Fruit fly (Drosophila melanogaster) whole organism, embryonic: Measurements from ENCODE around the gene sau.
A peak's percentile ranks its signal among the peaks of the same experiment; 100 is the strongest.

Experiments used
- ATbp ChIP-seq: fragments of 200-800 bp; sonication (Bioruptor generic); optimal IDR thresholded peaks from 2 replicates; lab custom pipeline; 2017; ENCODE audit warnings: missing biosample characterization, mild to moderate bottlenecking, missing genetic modification characterization, missing genetic modification reagents
- Abd-B ChIP-seq: fragments of 200-800 bp; sonication (Bioruptor generic); optimal IDR thresholded peaks from 2 replicates; lab custom pipeline; 2018; ENCODE audit warnings: missing biosample characterization, mild to moderate bottlenecking, missing genetic modification characterization, moderate library complexity
- Aef1 ChIP-seq: fragments of 200-800 bp; sonication (Bioruptor generic); IDR thresholded peaks from 3 replicates; pipeline ENCODE4 v1.3.6; 2022; ENCODE audit warnings: missing biosample characterization, missing genetic modification characterization
- BEAF-32 ChIP-seq: fragments of 200-800 bp; sonication (Bioruptor generic); optimal IDR thresholded peaks from 3 replicates; lab custom pipeline; 2017; ENCODE audit warnings: missing biosample characterization, missing genetic modification characterization, mild to moderate bottlenecking, moderate library complexity, missing genetic modification reagents
- CG10209 ChIP-seq: fragments of 200-800 bp; sonication (Bioruptor generic); optimal IDR thresholded peaks from 3 replicates; lab custom pipeline; 2017; ENCODE audit warnings: missing biosample characterization, mild to moderate bottlenecking, missing genetic modification characterization, missing genetic modification reagents
- CG10267 ChIP-seq: fragments of 200-800 bp; sonication (Bioruptor generic); optimal IDR thresholded peaks from 2 replicates; lab custom pipeline; 2018; ENCODE audit warnings: missing biosample characterization, mild to moderate bottlenecking, missing genetic modification characterization, moderate library complexity
- CG11695 ChIP-seq: fragments of 200-800 bp; sonication (Bioruptor generic); IDR thresholded peaks from 3 replicates; pipeline ENCODE4 v1.3.6; 2022; ENCODE audit warnings: missing biosample characterization, missing genetic modification characterization
- CG12104 ChIP-seq: fragments of 200-800 bp; sonication (Bioruptor generic); optimal IDR thresholded peaks from 3 replicates; lab custom pipeline; 2016; ENCODE audit warnings: missing biosample characterization, missing genetic modification characterization
- CG14441 ChIP-seq: fragments of 200-800 bp; sonication (Bioruptor generic); IDR thresholded peaks from 2 replicates; pipeline ENCODE4 v1.3.6; 2022; ENCODE audit warnings: missing biosample characterization, missing genetic modification characterization
- CG14860 ChIP-seq: fragments of 200-800 bp; sonication (Bioruptor generic); IDR thresholded peaks from 3 replicates; pipeline ENCODE4 v1.3.6; 2022; ENCODE audit warnings: missing biosample characterization, missing genetic modification characterization; ENCODE audit not compliant: partially characterized antibody
- CG17829 ChIP-seq: fragments of 200-800 bp; optimal IDR thresholded peaks from 2 replicates; lab custom pipeline; 2019; ENCODE audit warnings: missing biosample characterization, mild to moderate bottlenecking, missing genetic modification characterization, moderate library complexity
- CG2116 ChIP-seq: fragments of 200-800 bp; sonication (Bioruptor generic); optimal IDR thresholded peaks from 3 replicates; lab custom pipeline; 2018; ENCODE audit warnings: missing biosample characterization, mild to moderate bottlenecking, missing genetic modification characterization
- CG2678 ChIP-seq: fragments of 200-800 bp; sonication (Bioruptor generic); optimal IDR thresholded peaks from 3 replicates; lab custom pipeline; 2019; ENCODE audit warnings: missing biosample characterization, mild to moderate bottlenecking, missing genetic modification characterization, moderate library complexity
- CG2875 ChIP-seq: fragments of 200-800 bp; sonication (Bioruptor generic); optimal IDR thresholded peaks from 2 replicates; lab custom pipeline; 2017; ENCODE audit warnings: missing biosample characterization, mild to moderate bottlenecking, missing genetic modification characterization, missing genetic modification reagents
- CG31441 ChIP-seq: fragments of 200-800 bp; sonication (Bioruptor generic); IDR thresholded peaks from 2 replicates; pipeline ENCODE4 v1.3.6; 2022; ENCODE audit warnings: missing biosample characterization, missing genetic modification characterization
- CG34376 ChIP-seq: fragments of 200-800 bp; sonication (Bioruptor generic); optimal IDR thresholded peaks from 2 replicates; lab custom pipeline; 2018; ENCODE audit warnings: missing biosample characterization, mild to moderate bottlenecking, missing genetic modification characterization
- CG4617 ChIP-seq: fragments of 200-800 bp; sonication (Bioruptor generic); optimal IDR thresholded peaks from 3 replicates; lab custom pipeline; 2016; ENCODE audit warnings: missing biosample characterization, missing genetic modification characterization, borderline replicate concordance
- CG4854 ChIP-seq: fragments of 200-800 bp; sonication (Bioruptor generic); optimal IDR thresholded peaks from 2 replicates; lab custom pipeline; 2016; ENCODE audit warnings: missing biosample characterization, missing genetic modification characterization, inconsistent platforms
- CG5953 ChIP-seq: fragments of 200-800 bp; sonication (Bioruptor generic); IDR thresholded peaks from 2 replicates; pipeline ENCODE4 v1.3.6; 2022; ENCODE audit warnings: missing biosample characterization, missing genetic modification characterization
- CG6765 ChIP-seq: fragments of 200-800 bp; sonication (Bioruptor generic); optimal IDR thresholded peaks from 3 replicates; lab custom pipeline; 2017; ENCODE audit warnings: missing biosample characterization, mild to moderate bottlenecking, missing genetic modification characterization
- CG6813 ChIP-seq: fragments of 200-800 bp; sonication (Bioruptor generic); optimal IDR thresholded peaks from 2 replicates; lab custom pipeline; 2017; ENCODE audit warnings: missing biosample characterization, missing genetic modification characterization, mild to moderate bottlenecking, moderate library complexity, missing genetic modification reagents
- CG7271 ChIP-seq: fragments of 200-800 bp; sonication (Bioruptor generic); optimal IDR thresholded peaks from 2 replicates; lab custom pipeline; 2018; ENCODE audit warnings: missing biosample characterization, mild to moderate bottlenecking, missing genetic modification characterization, moderate library complexity
- D19A ChIP-seq: fragments of 200-800 bp; optimal IDR thresholded peaks from 3 replicates; lab custom pipeline; 2019; ENCODE audit warnings: missing biosample characterization, mild to moderate bottlenecking, missing genetic modification characterization, moderate library complexity
- D19B ChIP-seq: fragments of 200-800 bp; sonication (Bioruptor generic); optimal IDR thresholded peaks from 2 replicates; lab custom pipeline; 2017; ENCODE audit warnings: missing biosample characterization, mild to moderate bottlenecking, missing genetic modification characterization
- HLH4C ChIP-seq: fragments of 200-800 bp; sonication (Bioruptor generic); IDR thresholded peaks from 3 replicates; pipeline ENCODE4 v1.3.6; 2022; ENCODE audit warnings: missing biosample characterization, missing genetic modification characterization; ENCODE audit not compliant: partially characterized antibody
- Myb ChIP-seq: fragments of 200-800 bp; sonication (Bioruptor generic); optimal IDR thresholded peaks from 2 replicates; lab custom pipeline; 2016; ENCODE audit warnings: missing biosample characterization, missing genetic modification characterization
- Six4 ChIP-seq: fragments of 200-800 bp; sonication (Bioruptor generic); optimal IDR thresholded peaks from 2 replicates; lab custom pipeline; 2016; ENCODE audit warnings: missing biosample characterization, missing genetic modification characterization
- Sox102F ChIP-seq: fragments of 200-800 bp; sonication (Bioruptor generic); optimal IDR thresholded peaks from 2 replicates; lab custom pipeline; 2018; ENCODE audit warnings: missing biosample characterization, mild to moderate bottlenecking, missing genetic modification characterization, moderate library complexity
- Spps ChIP-seq: fragments of 200-800 bp; sonication (Bioruptor generic); optimal IDR thresholded peaks from 2 replicates; lab custom pipeline; 2018; ENCODE audit warnings: missing biosample characterization, mild to moderate bottlenecking, missing genetic modification characterization
- Xbp1 ChIP-seq: fragments of 200-800 bp; sonication (Bioruptor generic); optimal IDR thresholded peaks from 3 replicates; lab custom pipeline; 2016; ENCODE audit warnings: missing biosample characterization, mild to moderate bottlenecking, missing genetic modification characterization
- ab ChIP-seq: fragments of 200-800 bp; sonication (Bioruptor generic); optimal IDR thresholded peaks from 2 replicates; lab custom pipeline; 2016; ENCODE audit warnings: missing biosample characterization, missing genetic modification characterization
- al ChIP-seq: fragments of 200-800 bp; sonication (Bioruptor generic); IDR thresholded peaks from 2 replicates; pipeline ENCODE4 v1.3.6; 2022; ENCODE audit warnings: missing biosample characterization, missing genetic modification characterization
- bbx ChIP-seq: fragments of 200-800 bp; sonication (Bioruptor generic); IDR thresholded peaks from 2 replicates; pipeline ENCODE4 v1.3.6; 2022; ENCODE audit warnings: missing biosample characterization, missing genetic modification characterization; ENCODE audit not compliant: partially characterized antibody
- bcd ChIP-seq: fragments of 200-800 bp; sonication (Bioruptor generic); optimal IDR thresholded peaks from 2 replicates; lab custom pipeline; 2017; ENCODE audit warnings: missing biosample characterization, mild to moderate bottlenecking, missing genetic modification characterization
- bsh ChIP-seq, 2 experiments: fragments of 200-800 bp; sonication (Bioruptor generic); optimal IDR thresholded peaks; 2 replicates each; lab custom pipeline; 2017 to 2018; ENCODE audit warnings: mild to moderate bottlenecking in 2 of 2, missing biosample characterization in 2 of 2, missing genetic modification characterization in 2 of 2, moderate library complexity in 1 of 2
- cas ChIP-seq: fragments of 200-800 bp; sonication (Bioruptor generic); IDR thresholded peaks from 2 replicates; pipeline ENCODE4 v1.3.6; 2022; ENCODE audit warnings: missing biosample characterization, missing genetic modification characterization
- corto ChIP-seq: fragments of 200-800 bp; sonication (Bioruptor generic); optimal IDR thresholded peaks from 2 replicates; lab custom pipeline; 2016; ENCODE audit warnings: missing biosample characterization, mild to moderate bottlenecking, missing genetic modification characterization, moderate library complexity
- eyg ChIP-seq: fragments of 200-800 bp; sonication (Bioruptor generic); optimal IDR thresholded peaks from 3 replicates; lab custom pipeline; 2016; ENCODE audit warnings: missing biosample characterization, missing genetic modification characterization
- fd64A ChIP-seq: fragments of 200-800 bp; sonication (Bioruptor generic); optimal IDR thresholded peaks from 3 replicates; lab custom pipeline; 2018; ENCODE audit warnings: missing biosample characterization, mild to moderate bottlenecking, missing genetic modification characterization
- grn ChIP-seq: fragments of 200-800 bp; sonication (Bioruptor generic); optimal IDR thresholded peaks from 3 replicates; lab custom pipeline; 2017; ENCODE audit warnings: missing biosample characterization, missing genetic modification characterization
- gt ChIP-seq: fragments of 200-800 bp; sonication (Bioruptor generic); IDR thresholded peaks from 2 replicates; pipeline ENCODE4 v1.3.6; 2022; ENCODE audit warnings: missing biosample characterization, missing genetic modification characterization
- jumu ChIP-seq: fragments of 200-800 bp; sonication (Bioruptor generic); optimal IDR thresholded peaks from 3 replicates; lab custom pipeline; 2016; ENCODE audit warnings: missing biosample characterization, missing genetic modification characterization
- lola ChIP-seq, 3 experiments: fragments of >200 bp in 2 of 3; fragments of 200-800 bp in 1 of 3; sonication (Bioruptor generic) in 1 of 3; optimal IDR thresholded peaks; 2 replicates each; lab custom pipeline; 2017 to 2019; ENCODE audit warnings: missing biosample characterization in 3 of 3, missing genetic modification characterization in 3 of 3, mild to moderate bottlenecking in 1 of 3, moderate library complexity in 1 of 3
- nau ChIP-seq: fragments of 200-800 bp; sonication (Bioruptor generic); optimal IDR thresholded peaks from 3 replicates; lab custom pipeline; 2017; ENCODE audit warnings: missing biosample characterization, mild to moderate bottlenecking, missing genetic modification characterization, missing genetic modification reagents
- nmo ChIP-seq: fragments of 200-800 bp; sonication (Bioruptor generic); optimal IDR thresholded peaks from 2 replicates; lab custom pipeline; 2018; ENCODE audit warnings: missing biosample characterization, mild to moderate bottlenecking, missing genetic modification characterization, moderate library complexity
- pum ChIP-seq: fragments of 200-800 bp; sonication (Bioruptor generic); optimal IDR thresholded peaks from 2 replicates; lab custom pipeline; 2016; ENCODE audit warnings: missing biosample characterization, missing genetic modification characterization
- sim ChIP-seq: fragments of 200-800 bp; sonication (Bioruptor generic); IDR thresholded peaks from 2 replicates; pipeline ENCODE4 v1.3.6; 2022; ENCODE audit warnings: missing biosample characterization, missing genetic modification characterization
- sob ChIP-seq: fragments of 200-800 bp; sonication (Bioruptor generic); IDR thresholded peaks from 2 replicates; pipeline ENCODE4 v1.3.6; 2022; ENCODE audit warnings: missing biosample characterization, missing genetic modification characterization
- zen2 ChIP-seq: fragments of 200-800 bp; sonication (Bioruptor generic); IDR thresholded peaks from 3 replicates; pipeline ENCODE4 v1.3.6; 2022; ENCODE audit warnings: missing biosample characterization, missing genetic modification characterization; ENCODE audit not compliant: partially characterized antibody

sau gene

DNA sequence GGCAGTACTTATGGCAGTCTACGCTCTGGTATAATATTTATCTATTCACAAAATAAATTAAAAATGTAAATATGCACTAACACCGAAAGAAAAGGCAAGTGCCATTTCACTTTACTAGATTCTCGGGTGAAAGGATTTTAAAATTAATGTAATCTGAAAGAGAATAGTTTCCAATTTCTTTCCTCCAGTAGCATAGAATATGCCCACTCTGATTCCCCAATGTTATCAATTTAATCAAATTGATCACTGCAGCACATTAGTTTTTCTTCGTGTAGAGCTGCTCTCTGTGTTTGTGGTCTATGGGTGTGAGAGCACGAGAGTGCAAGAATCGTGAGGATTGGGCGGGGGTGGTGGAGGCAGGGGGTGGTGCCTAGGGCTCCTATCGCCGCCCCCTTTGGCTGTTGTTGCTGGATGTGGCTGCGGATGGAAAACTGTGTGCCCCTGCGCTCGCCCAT is 25.0 kb upstream of the sau start (continued):
- peak; percentile 88 to 95 for TF ChIP-seq bsh (GFP tag; optimal IDR thresholded peaks at IDR 0.05; lab: Kevin White, UChicago)
- TF ChIP-seq ab (GFP tag; lab: Kevin White, UChicago) = peak; percentile 57
- peak; percentile 91 for TF ChIP-seq Spps (tag; lab: Kevin White, UChicago)
- TF ChIP-seq grn (GFP tag; lab: Kevin White, UChicago) = peak; percentile 49
- no peak for TF ChIP-seq BEAF-32 (GFP tag; lab: Kevin White, UChicago)
- no peak for TF ChIP-seq al (GFP tag; lab: Robert Waterston, UW)
- peak; percentile 89 for TF ChIP-seq CG2875 (GFP tag; lab: Kevin White, UChicago)
- TF ChIP-seq Six4 (GFP tag; lab: Kevin White, UChicago) = peak; percentile 85
- peak; percentile 42 for TF ChIP-seq corto (GFP tag; lab: Kevin White, UChicago)
- TF ChIP-seq CG7271 (tag; lab: Kevin White, UChicago) = peak; percentile 6
- peak; percentile 81 for TF ChIP-seq bcd (GFP tag; lab: Kevin White, UChicago)
- TF ChIP-seq ATbp (GFP tag; lab: Kevin White, UChicago) = peak; percentile 91
- TF ChIP-seq CG31441 (GFP tag; lab: Robert Waterston, UW) = no peak; the same call in none of the 2 replicates
- peak; percentile 60 for TF ChIP-seq jumu
- no peak for TF ChIP-seq CG34376 (GFP tag; lab: Kevin White, UChicago)
- no peak; the same call in 2 of the 3 replicates for TF ChIP-seq CG14860 (GFP tag; lab: Robert Waterston, UW)
- TF ChIP-seq Aef1 (GFP tag; lab: Robert Waterston, UW) = no peak; the same call in 2 of the 3 replicates
- peak; percentile 18 for TF ChIP-seq Myb (GFP tag; lab: Kevin White, UChicago)
- TF ChIP-seq CG6765 (GFP tag; lab: Kevin White, UChicago) = no peak
- no peak for TF ChIP-seq D19B (GFP tag; lab: Kevin White, UChicago)
- TF ChIP-seq Sox102F (GFP tag; lab: Kevin White, UChicago) = peak; percentile 86
- TF ChIP-seq lola (GFP tag; optimal IDR thresholded peaks at IDR 0.05; lab: Kevin White, UChicago) = peak in 1 of 3 experiments; percentile 97
- peak; percentile 44; the same call in 1 of the 2 replicates for TF ChIP-seq CG14441 (GFP tag; lab: Robert Waterston, UW)
- no peak for TF ChIP-seq bbx (GFP tag; lab: Robert Waterston, UW)
- TF ChIP-seq CG4617 (GFP tag; lab: Kevin White, UChicago) = peak; percentile 51
- TF ChIP-seq Abd-B (GFP tag; lab: Kevin White, UChicago) = peak; percentile 84
- TF ChIP-seq CG2678 (tag; lab: Kevin White, UChicago) = peak; percentile 88
- no peak for TF ChIP-seq cas (GFP tag; lab: Robert Waterston, UW)
- TF ChIP-seq HLH4C (GFP tag; lab: Robert Waterston, UW) = no peak
- TF ChIP-seq CG10209 = peak; percentile 84
- TF ChIP-seq nau (GFP tag; lab: Kevin White, UChicago) = peak; percentile 86
- peak; percentile 79 for TF ChIP-seq Xbp1 (GFP tag; lab: Kevin White, UChicago)
- peak; percentile 94 for TF ChIP-seq nmo (GFP tag; lab: Kevin White, UChicago)
- TF ChIP-seq CG5953 = 0 out of 2 replicates have a peak, but pooled peaks have one; percentile 39
- peak; percentile 58; the same call in 1 of the 2 replicates for TF ChIP-seq gt (GFP tag; lab: Robert Waterston, UW)
- peak; percentile 81 for TF ChIP-seq CG10267 (tag; lab: Kevin White, UChicago)
- TF ChIP-seq sim (GFP tag; lab: Robert Waterston, UW) = peak; percentile 55; the same call in 1 of the 2 replicates
- peak; percentile 86 for TF ChIP-seq CG12104 (GFP tag; lab: Kevin White, UChicago)
- TF ChIP-seq CG17829 (tag; lab: Kevin White, UChicago) = peak; percentile 91
- TF ChIP-seq sob = no peak
- peak; percentile 44 for TF ChIP-seq CG2116 (GFP tag; lab: Kevin White, UChicago)
- no peak for TF ChIP-seq zen2 (GFP tag; lab: Robert Waterston, UW)
- peak; percentile 54; the same call in 1 of the 3 replicates for TF ChIP-seq CG11695 (GFP tag; lab: Robert Waterston, UW)
- TF ChIP-seq CG4854 (GFP tag; lab: Kevin White, UChicago) = peak; percentile 47
- TF ChIP-seq eyg = peak; percentile 31
- peak; percentile 74 for TF ChIP-seq pum (GFP tag; lab: Kevin White, UChicago)
- peak; percentile 90 for TF ChIP-seq fd64A
- peak; percentile 67 for TF ChIP-seq CG6813 (GFP tag; lab: Kevin White, UChicago)
- peak; percentile 85 for TF ChIP-seq D19A (tag; lab: Kevin White, UChicago)
